Worm (Caenorhabditis elegans) whole organism, young adult: ENCODE results near the gene pmp-1.

Source experiments
- Y79H2A.3 ChIP-seq: fragments of 200-800 bp; sonication (Bioruptor generic); conservative IDR thresholded peaks from 2 replicates; pipeline ENCODE4 v1.3.6; 2022; ENCODE audit warnings: missing genetic modification reagents, missing genetic modification characterization, missing compliant biosample characterization
- akir-1 ChIP-seq: fragments of 200-800 bp; sonication (Bioruptor generic); optimal IDR thresholded peaks from 2 replicates; lab custom pipeline; 2018; ENCODE audit warnings: mild to moderate bottlenecking, missing genetic modification characterization, moderate library complexity, missing compliant biosample characterization
- ama-1 ChIP-seq, 3 experiments: fragments of 150-350 bp in 1 of 3; sonication (generic microtip) in 2 of 3; optimal IDR thresholded peaks; 2 replicates each; lab custom pipeline; 2014 to 2018; ENCODE audit warnings: missing biosample characterization in 2 of 3, missing genetic modification characterization in 2 of 3, missing genetic modification reagents in 2 of 3
- aptf-2 ChIP-seq: fragments of 200-800 bp; sonication (Bioruptor generic); conservative IDR thresholded peaks from 2 replicates; pipeline ENCODE4 v1.3.6; 2022; ENCODE audit warnings: missing genetic modification reagents, missing genetic modification characterization, missing compliant biosample characterization
- cebp-1 ChIP-seq, 2 experiments: fragments of 200-800 bp in 1 of 2; sonication (Bioruptor generic) in 1 of 2; sonication (generic microtip) in 1 of 2; IDR thresholded peaks in 1 of 2; optimal IDR thresholded peaks in 1 of 2; 2 replicates each; pipeline versions ENCODE4 v1.3.6 to Lab custom; 2017 to 2022; ENCODE audit warnings: missing compliant biosample characterization in 2 of 2, missing genetic modification characterization in 2 of 2, mild to moderate bottlenecking in 1 of 2, missing genetic modification reagents in 1 of 2, moderate library complexity in 1 of 2
- lin-54 ChIP-seq: fragments of 200-800 bp; sonication (Bioruptor generic); optimal IDR thresholded peaks from 2 replicates; lab custom pipeline; 2018; ENCODE audit warnings: mild to moderate bottlenecking, missing genetic modification characterization, missing compliant biosample characterization
- lsl-1 ChIP-seq: fragments of 200-800 bp; sonication (Bioruptor generic); optimal IDR thresholded peaks from 2 replicates; lab custom pipeline; 2018; ENCODE audit warnings: mild to moderate bottlenecking, missing genetic modification characterization, moderate library complexity, missing compliant biosample characterization
- pha-4 ChIP-seq: fragments of 150-350 bp; sonication (generic microtip); optimal IDR thresholded peaks from 2 replicates; lab custom pipeline; 2014; ENCODE audit warnings: missing biosample characterization, missing genetic modification reagents, missing genetic modification characterization
- repo-1 ChIP-seq: sonication (generic microtip); optimal IDR thresholded peaks from 2 replicates; lab custom pipeline; 2017; ENCODE audit warnings: mild to moderate bottlenecking, missing genetic modification characterization, missing compliant biosample characterization
- snpc-4 ChIP-seq, 5 experiments: fragments of 150-350 bp in 1 of 5; sonication (generic microtip) in 4 of 5; optimal IDR thresholded peaks; 2 replicates each; lab custom pipeline; 2014 to 2018; ENCODE audit warnings: missing genetic modification characterization in 5 of 5, missing biosample characterization in 3 of 5, antibody characterized with exemption in 2 of 5, mild to moderate bottlenecking in 2 of 5, missing compliant biosample characterization in 2 of 5, missing genotype in 2 of 5, moderate library complexity in 2 of 5, missing genetic modification reagents in 1 of 5
- unc-62 ChIP-seq: fragments of 150-350 bp; optimal IDR thresholded peaks from 2 replicates; lab custom pipeline; 2014; ENCODE audit warnings: missing biosample characterization, missing genetic modification reagents, missing genetic modification characterization

- no peak for TF ChIP-seq Y79H2A.3 (GFP tag; lab: Robert Waterston, UW)
- TF ChIP-seq pha-4 (tag; lab: Kevin White, UChicago): no peak
- TF ChIP-seq cebp-1 (GFP tag; IDR thresholded peaks at IDR 0.05; lab: Robert Waterston, UW): no peak
- no peak for TF ChIP-seq cebp-1 (tag; optimal IDR thresholded peaks at IDR 0.05; lab: Kevin White, UChicago)
- TF ChIP-seq snpc-4 (GFP tag; optimal IDR thresholded peaks at IDR 0.05; lab: Kevin White, UChicago): no peak
- no peak for TF ChIP-seq snpc-4 (tag; optimal IDR thresholded peaks at IDR 0.05; lab: Kevin White, UChicago)
- TF ChIP-seq aptf-2 (GFP tag; lab: Robert Waterston, UW): no peak
- no peak for TF ChIP-seq lsl-1 (GFP tag; lab: Kevin White, UChicago)
- TF ChIP-seq unc-62 (GFP tag; lab: Kevin White, UChicago): no peak
- TF ChIP-seq akir-1 (GFP tag; lab: Kevin White, UChicago): no peak
- no peak for TF ChIP-seq ama-1 (optimal IDR thresholded peaks at IDR 0.05; lab: Kevin White, UChicago)
- no peak for TF ChIP-seq ama-1 (GFP tag; optimal IDR thresholded peaks at IDR 0.05; lab: Kevin White, UChicago)
- TF ChIP-seq lin-54 (GFP tag; lab: Kevin White, UChicago): no peak
- TF ChIP-seq repo-1 (tag; lab: Kevin White, UChicago): no peak
Observed at ce11 chrII:6832207-6832606, 51.3 kb downstream of the pmp-1 start.
